Fruit fly (Drosophila melanogaster) whole organism, embryonic: ENCODE results near the gene Elo68alpha.

ENCODE experiments used
- Bgb ChIP-seq: fragments of 200-800 bp; sonication (Bioruptor generic); IDR thresholded peaks from 2 replicates; pipeline ENCODE4 v1.3.6; 2022; ENCODE audit warnings: missing biosample characterization, missing genetic modification characterization; ENCODE audit not compliant: partially characterized antibody
- Bteb2 ChIP-seq: fragments of 200-800 bp; sonication (Bioruptor generic); optimal IDR thresholded peaks from 2 replicates; lab custom pipeline; 2016; ENCODE audit warnings: missing biosample characterization, missing genetic modification characterization
- CG1024 ChIP-seq: fragments of 200-800 bp; sonication (Bioruptor generic); IDR thresholded peaks from 2 replicates; pipeline ENCODE4 v1.3.6; 2022; ENCODE audit warnings: missing biosample characterization, missing genetic modification characterization
- CG10462 ChIP-seq: fragments of 200-800 bp; sonication (Bioruptor generic); optimal IDR thresholded peaks from 2 replicates; lab custom pipeline; 2016; ENCODE audit warnings: missing biosample characterization, missing genetic modification characterization
- CG11093 ChIP-seq: fragments of 200-800 bp; sonication (Bioruptor generic); IDR thresholded peaks from 3 replicates; pipeline ENCODE4 v1.3.6; 2022; ENCODE audit warnings: missing biosample characterization, missing genetic modification characterization
- CG12236 ChIP-seq: fragments of 200-800 bp; sonication (Bioruptor generic); optimal IDR thresholded peaks from 2 replicates; lab custom pipeline; 2016; ENCODE audit warnings: missing biosample characterization, missing genetic modification characterization
- CG12744 ChIP-seq: fragments of 200-800 bp; sonication (Bioruptor generic); optimal IDR thresholded peaks from 2 replicates; lab custom pipeline; 2016; ENCODE audit warnings: missing biosample characterization, missing genetic modification characterization
- CG12769 ChIP-seq: fragments of 200-800 bp; sonication (Bioruptor generic); optimal IDR thresholded peaks from 2 replicates; lab custom pipeline; 2019; ENCODE audit warnings: missing biosample characterization, mild to moderate bottlenecking, missing genetic modification characterization, moderate library complexity
- CG14667 ChIP-seq: fragments of 200-800 bp; sonication (Bioruptor generic); IDR thresholded peaks from 2 replicates; pipeline ENCODE4 v1.3.6; 2022; ENCODE audit warnings: missing biosample characterization, missing genetic modification characterization
- CG14965 ChIP-seq: fragments of 200-800 bp; sonication (Bioruptor generic); optimal IDR thresholded peaks from 2 replicates; lab custom pipeline; 2016; ENCODE audit warnings: missing biosample characterization, missing genetic modification characterization, borderline replicate concordance
- CG15479 ChIP-seq: fragments of 200-800 bp; sonication (Bioruptor generic); optimal IDR thresholded peaks from 3 replicates; lab custom pipeline; 2019; ENCODE audit warnings: missing biosample characterization, mild to moderate bottlenecking, missing genetic modification characterization, moderate library complexity
- CG1603 ChIP-seq: fragments of 200-800 bp; sonication (Bioruptor generic); optimal IDR thresholded peaks from 2 replicates; lab custom pipeline; 2019; ENCODE audit warnings: missing biosample characterization, mild to moderate bottlenecking, missing genetic modification characterization, moderate library complexity
- CG17612 ChIP-seq: fragments of 200-800 bp; sonication (Bioruptor generic); IDR thresholded peaks from 2 replicates; pipeline ENCODE4 v1.3.6; 2022; ENCODE audit warnings: missing biosample characterization, missing genetic modification characterization
- CG18764 ChIP-seq: fragments of 200-800 bp; sonication (Bioruptor generic); optimal IDR thresholded peaks from 3 replicates; lab custom pipeline; 2016; ENCODE audit warnings: missing biosample characterization, missing genetic modification characterization
- CG2199 ChIP-seq: fragments of 200-800 bp; sonication (Bioruptor generic); IDR thresholded peaks from 3 replicates; pipeline ENCODE4 v1.3.6; 2022; ENCODE audit warnings: missing biosample characterization, missing genetic modification characterization
- CG30403 ChIP-seq: fragments of 200-800 bp; sonication (Bioruptor generic); optimal IDR thresholded peaks from 3 replicates; lab custom pipeline; 2016; ENCODE audit warnings: missing biosample characterization, missing genetic modification characterization
- CG3281 ChIP-seq: fragments of 200-800 bp; sonication (Bioruptor generic); optimal IDR thresholded peaks from 3 replicates; lab custom pipeline; 2017; ENCODE audit warnings: missing biosample characterization, mild to moderate bottlenecking, missing genetic modification characterization
- CG3726 ChIP-seq: fragments of 200-800 bp; sonication (Bioruptor generic); IDR thresholded peaks from 3 replicates; pipeline ENCODE4, ENCODE4 v1.3.6; 2022; ENCODE audit warnings: missing biosample characterization, missing genetic modification characterization
- CG4328 ChIP-seq: fragments of 200-800 bp; sonication (Bioruptor generic); optimal IDR thresholded peaks from 3 replicates; lab custom pipeline; 2017; ENCODE audit warnings: missing biosample characterization, missing genetic modification reagents, missing genetic modification characterization
- CG4854 ChIP-seq: fragments of 200-800 bp; sonication (Bioruptor generic); optimal IDR thresholded peaks from 2 replicates; lab custom pipeline; 2016; ENCODE audit warnings: missing biosample characterization, missing genetic modification characterization, inconsistent platforms
- CG5953 ChIP-seq: fragments of 200-800 bp; sonication (Bioruptor generic); IDR thresholded peaks from 2 replicates; pipeline ENCODE4 v1.3.6; 2022; ENCODE audit warnings: missing biosample characterization, missing genetic modification characterization
- CG8388 ChIP-seq: fragments of 200-800 bp; sonication (Bioruptor generic); optimal IDR thresholded peaks from 2 replicates; lab custom pipeline; 2019; ENCODE audit warnings: missing biosample characterization, mild to moderate bottlenecking, missing genetic modification characterization, moderate library complexity
- CG9817 ChIP-seq: fragments of 200-800 bp; sonication (Bioruptor generic); optimal IDR thresholded peaks from 2 replicates; lab custom pipeline; 2018; ENCODE audit warnings: missing biosample characterization, mild to moderate bottlenecking, missing genetic modification characterization, moderate library complexity
- Dad ChIP-seq: fragments of 200-800 bp; sonication (Bioruptor generic); optimal IDR thresholded peaks from 3 replicates; lab custom pipeline; 2016; ENCODE audit warnings: missing biosample characterization, missing genetic modification characterization
- Doc2 ChIP-seq: fragments of 200-800 bp; sonication (Bioruptor generic); IDR thresholded peaks from 2 replicates; pipeline ENCODE4 v1.3.6; 2022; ENCODE audit warnings: missing biosample characterization, missing genetic modification characterization
- E2f1 ChIP-seq: fragments of 200-800 bp; sonication (Bioruptor generic); IDR thresholded peaks from 2 replicates; pipeline ENCODE4 v1.3.6; 2022; ENCODE audit warnings: missing biosample characterization, missing genetic modification characterization
- MESR4 ChIP-seq: fragments of 200-800 bp; sonication (Bioruptor generic); optimal IDR thresholded peaks from 2 replicates; lab custom pipeline; 2018; ENCODE audit warnings: missing biosample characterization, mild to moderate bottlenecking, missing genetic modification characterization, moderate library complexity
- PHDP ChIP-seq: fragments of 200-800 bp; sonication (Bioruptor generic); optimal IDR thresholded peaks from 3 replicates; lab custom pipeline; 2018; ENCODE audit warnings: missing biosample characterization, mild to moderate bottlenecking, missing genetic modification characterization, moderate library complexity
- Sox100B ChIP-seq: fragments of 200-800 bp; sonication (Bioruptor generic); optimal IDR thresholded peaks from 3 replicates; lab custom pipeline; 2018; ENCODE audit warnings: missing biosample characterization, mild to moderate bottlenecking, missing genetic modification characterization
- Xbp1 ChIP-seq: fragments of 200-800 bp; sonication (Bioruptor generic); optimal IDR thresholded peaks from 3 replicates; lab custom pipeline; 2016; ENCODE audit warnings: missing biosample characterization, mild to moderate bottlenecking, missing genetic modification characterization
- al ChIP-seq: fragments of 200-800 bp; sonication (Bioruptor generic); IDR thresholded peaks from 2 replicates; pipeline ENCODE4 v1.3.6; 2022; ENCODE audit warnings: missing biosample characterization, missing genetic modification characterization
- ash1 ChIP-seq: fragments of 200-800 bp; sonication (Bioruptor generic); optimal IDR thresholded peaks from 2 replicates; lab custom pipeline; 2018; ENCODE audit warnings: missing biosample characterization, mild to moderate bottlenecking, missing genetic modification characterization
- bcd ChIP-seq: fragments of 200-800 bp; sonication (Bioruptor generic); optimal IDR thresholded peaks from 2 replicates; lab custom pipeline; 2017; ENCODE audit warnings: missing biosample characterization, mild to moderate bottlenecking, missing genetic modification characterization
- bigmax ChIP-seq: fragments of 200-800 bp; sonication (Bioruptor generic); optimal IDR thresholded peaks from 2 replicates; lab custom pipeline; 2018; ENCODE audit warnings: missing biosample characterization, mild to moderate bottlenecking, missing genetic modification characterization
- cato ChIP-seq: fragments of 200-800 bp; sonication (Bioruptor generic); optimal IDR thresholded peaks from 2 replicates; lab custom pipeline; 2016; ENCODE audit warnings: missing biosample characterization, missing genetic modification characterization, borderline replicate concordance
- chm ChIP-seq: fragments of 200-800 bp; sonication (Bioruptor generic); IDR thresholded peaks from 2 replicates; pipeline ENCODE4 v1.3.6; 2022; ENCODE audit warnings: missing biosample characterization, missing genetic modification characterization
- cwo ChIP-seq: fragments of 200-800 bp; sonication (Bioruptor generic); optimal IDR thresholded peaks from 3 replicates; lab custom pipeline; 2017; ENCODE audit warnings: missing biosample characterization, missing genetic modification characterization, mild to moderate bottlenecking, moderate library complexity, missing genetic modification reagents
- dan ChIP-seq: fragments of 200-800 bp; sonication (Bioruptor generic); IDR thresholded peaks from 2 replicates; pipeline ENCODE4 v1.3.6; 2022; ENCODE audit warnings: missing biosample characterization, missing genetic modification characterization
- disco-r ChIP-seq: fragments of 200-800 bp; sonication (Bioruptor generic); optimal IDR thresholded peaks from 2 replicates; lab custom pipeline; 2016; ENCODE audit warnings: missing biosample characterization, missing genetic modification characterization
- dpn ChIP-seq, 2 experiments: fragments of 200-800 bp; sonication (Bioruptor generic); optimal IDR thresholded peaks; 3 replicates each; lab custom pipeline; 2016; ENCODE audit warnings: missing biosample characterization in 2 of 2, missing genetic modification characterization in 2 of 2
- eve ChIP-seq, 2 experiments: fragments of >200 bp; optimal IDR thresholded peaks; 2 replicates each; lab custom pipeline; 2017; ENCODE audit warnings: missing biosample characterization in 2 of 2, missing genetic modification characterization in 2 of 2
- fd3F ChIP-seq: fragments of 200-800 bp; sonication (Bioruptor generic); optimal IDR thresholded peaks from 2 replicates; lab custom pipeline; 2018; ENCODE audit warnings: missing biosample characterization, mild to moderate bottlenecking, missing genetic modification characterization, moderate library complexity
- lilli ChIP-seq: fragments of 200-800 bp; sonication (Bioruptor generic); optimal IDR thresholded peaks from 3 replicates; lab custom pipeline; 2016; ENCODE audit warnings: missing biosample characterization, missing genetic modification characterization
- luna ChIP-seq: fragments of 200-800 bp; sonication (Bioruptor generic); optimal IDR thresholded peaks from 2 replicates; lab custom pipeline; 2016; ENCODE audit warnings: missing biosample characterization, missing genetic modification characterization
- peb ChIP-seq: fragments of 200-800 bp; sonication (Bioruptor generic); IDR thresholded peaks from 2 replicates; pipeline ENCODE4 v1.3.6; 2022; ENCODE audit warnings: missing biosample characterization, missing genetic modification characterization
- slp2 ChIP-seq: fragments of 200-800 bp; sonication (Bioruptor generic); optimal IDR thresholded peaks from 2 replicates; lab custom pipeline; 2016; ENCODE audit warnings: missing biosample characterization, missing genetic modification characterization
- sr ChIP-seq: fragments of 200-800 bp; sonication (Bioruptor generic); IDR thresholded peaks from 3 replicates; pipeline ENCODE4 v1.3.6; 2022; ENCODE audit warnings: missing biosample characterization, missing genetic modification characterization
- toy ChIP-seq: fragments of 200-800 bp; sonication (Bioruptor generic); IDR thresholded peaks from 2 replicates; pipeline ENCODE4 v1.3.6; 2022; ENCODE audit warnings: missing biosample characterization, missing genetic modification characterization
- trh ChIP-seq: fragments of 200-800 bp; sonication (Bioruptor generic); optimal IDR thresholded peaks from 2 replicates; lab custom pipeline; 2016; ENCODE audit warnings: missing biosample characterization, missing genetic modification characterization
- vnd ChIP-seq: fragments of 200-800 bp; sonication (Bioruptor generic); IDR thresholded peaks from 3 replicates; pipeline ENCODE4 v1.3.6; 2022; ENCODE audit warnings: missing biosample characterization, missing genetic modification characterization; ENCODE audit not compliant: partially characterized antibody
- vvl ChIP-seq: fragments of 200-800 bp; sonication (Bioruptor generic); IDR thresholded peaks from 2 replicates; pipeline ENCODE4 v1.3.6; 2022; ENCODE audit warnings: missing biosample characterization, missing genetic modification characterization

Elo68alpha gene

DNA sequence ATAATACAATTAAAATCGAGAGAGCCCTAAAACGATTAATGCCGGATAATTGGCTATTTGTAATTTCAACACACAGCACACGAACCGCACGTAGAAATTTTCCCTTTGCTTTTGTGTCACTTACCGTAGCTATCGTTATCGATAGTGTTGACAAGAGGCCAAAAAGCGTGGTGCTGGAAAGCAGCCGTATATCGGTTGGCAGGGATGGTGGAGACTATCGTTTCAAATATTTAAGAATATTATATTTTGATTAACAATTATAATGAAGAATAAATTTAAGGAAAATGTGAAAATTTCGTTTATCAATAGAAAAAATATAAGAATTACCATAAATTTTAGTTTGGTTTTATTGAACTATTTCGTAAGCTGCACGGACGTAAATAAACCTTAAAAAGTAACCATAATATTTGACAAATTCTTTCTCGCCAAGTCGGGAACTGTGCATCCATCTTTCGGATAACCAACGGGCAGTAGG is 9.7 kb downstream of the Elo68alpha start, which contains the start of gene JIL-1 (continued):
- peak; percentile 65 for TF ChIP-seq E2f1 (GFP tag; lab: Robert Waterston, UW)
- peak; percentile 8 for TF ChIP-seq trh (GFP tag; lab: Kevin White, UChicago)
- peak; percentile 43 for TF ChIP-seq PHDP (tag; lab: Kevin White, UChicago)
- no peak for TF ChIP-seq ash1 (GFP tag; lab: Kevin White, UChicago)
- no peak for TF ChIP-seq CG4328 (GFP tag; lab: Kevin White, UChicago)
- TF ChIP-seq CG8388 (GFP tag; lab: Kevin White, UChicago): peak; percentile 2
- TF ChIP-seq vvl: peak; percentile 87
- no peak for TF ChIP-seq CG12236 (GFP tag; lab: Kevin White, UChicago)
- TF ChIP-seq CG11093 (GFP tag; lab: Robert Waterston, UW): peak; percentile 59; the same call in 1 of the 3 replicates
- TF ChIP-seq peb (GFP tag; lab: Robert Waterston, UW): peak; percentile 33
- TF ChIP-seq Xbp1 (GFP tag; lab: Kevin White, UChicago): peak; percentile 76
- TF ChIP-seq disco-r (GFP tag; lab: Kevin White, UChicago): no peak
- peak; percentile 35 for TF ChIP-seq CG12769
- TF ChIP-seq Doc2 (GFP tag; lab: Robert Waterston, UW): no peak
- peak; percentile 24 for TF ChIP-seq slp2 (GFP tag; lab: Kevin White, UChicago)
- TF ChIP-seq CG17612 (GFP tag; lab: Robert Waterston, UW): no peak
- peak; percentile 35 for TF ChIP-seq CG1603 (tag; lab: Kevin White, UChicago)
- no peak for TF ChIP-seq dan (GFP tag; lab: Robert Waterston, UW)
- peak; percentile 43; the same call in 1 of the 2 replicates for TF ChIP-seq toy (GFP tag; lab: Robert Waterston, UW)
- peak; percentile 58 to 60 for TF ChIP-seq dpn (GFP tag; optimal IDR thresholded peaks at IDR 0.05; lab: Kevin White, UChicago)
- TF ChIP-seq cwo (GFP tag; lab: Kevin White, UChicago): peak; percentile 17
- TF ChIP-seq CG14667 (GFP tag; lab: Robert Waterston, UW): peak; percentile 41; the same call in 1 of the 2 replicates
- TF ChIP-seq CG3281 (GFP tag; lab: Kevin White, UChicago): peak; percentile 39
- peak; percentile 48 for TF ChIP-seq CG4854
- TF ChIP-seq fd3F (GFP tag; lab: Kevin White, UChicago): peak; percentile 34
- TF ChIP-seq lilli (GFP tag; lab: Kevin White, UChicago): peak; percentile 76
- TF ChIP-seq CG2199: 0 out of 3 replicates have a peak, but pooled peaks have one; percentile 26
- no peak; the same call in 2 of the 3 replicates for TF ChIP-seq CG3726 (GFP tag; lab: Robert Waterston, UW)
- TF ChIP-seq CG30403: peak; percentile 77
- TF ChIP-seq vnd (GFP tag; lab: Robert Waterston, UW): peak; percentile 77
- peak; percentile 18 for TF ChIP-seq Bteb2 (GFP tag; lab: Kevin White, UChicago)
- TF ChIP-seq chm: peak; percentile 51
- TF ChIP-seq CG9817 (tag; lab: Kevin White, UChicago): peak; percentile 60
- peak; percentile 21 for TF ChIP-seq cato (GFP tag; lab: Kevin White, UChicago)
- peak; percentile 5; the same call in 1 of the 3 replicates for TF ChIP-seq sr (GFP tag; lab: Robert Waterston, UW)
- no peak; the same call in 1 of the 2 replicates for TF ChIP-seq CG1024 (GFP tag; lab: Robert Waterston, UW)
- peak in 1 of 2 experiments; percentile 46 for TF ChIP-seq eve (GFP tag; optimal IDR thresholded peaks at IDR 0.05; lab: Kevin White, UChicago)
- no peak for TF ChIP-seq bigmax (GFP tag; lab: Kevin White, UChicago)
- TF ChIP-seq Bgb (GFP tag; lab: Robert Waterston, UW): peak; percentile 92
- TF ChIP-seq CG15479 (GFP tag; lab: Kevin White, UChicago): no peak
- peak; percentile 69 for TF ChIP-seq Dad (GFP tag; lab: Kevin White, UChicago)
- TF ChIP-seq CG10462 (GFP tag; lab: Kevin White, UChicago): no peak
- TF ChIP-seq CG18764 (GFP tag; lab: Kevin White, UChicago): peak; percentile 30
- TF ChIP-seq Sox100B: peak; percentile 29
- no peak for TF ChIP-seq luna (GFP tag; lab: Kevin White, UChicago)
- peak; percentile 70 for TF ChIP-seq MESR4 (GFP tag; lab: Kevin White, UChicago)
- peak; percentile 71 for TF ChIP-seq bcd (GFP tag; lab: Kevin White, UChicago)
- no peak for TF ChIP-seq CG14965 (GFP tag; lab: Kevin White, UChicago)
- peak; percentile 72 for TF ChIP-seq al (GFP tag; lab: Robert Waterston, UW)
- peak; percentile 56 for TF ChIP-seq CG5953 (GFP tag; lab: Robert Waterston, UW)
- no peak for TF ChIP-seq CG12744
